Fruit fly (Drosophila melanogaster) whole organism, pupa: ENCODE data around the gene CG9586.

Source experiments
- CG10348 ChIP-seq: fragments of 200-800 bp; sonication (Bioruptor generic); IDR thresholded peaks from 2 replicates; pipeline ENCODE4 v1.3.6; 2022; ENCODE audit warnings: missing biosample characterization, missing genetic modification characterization
- CG12605 ChIP-seq: fragments of 200-800 bp; sonication (Bioruptor generic); IDR thresholded peaks from 2 replicates; pipeline ENCODE4 v1.3.6; 2022; ENCODE audit warnings: missing biosample characterization, missing genetic modification characterization
- CG13204 ChIP-seq: fragments of 200-800 bp; sonication (Bioruptor generic); optimal IDR thresholded peaks from 2 replicates; lab custom pipeline; 2018; ENCODE audit warnings: missing biosample characterization, mild to moderate bottlenecking, missing genetic modification characterization, moderate library complexity
- CG14655 ChIP-seq: fragments of 200-800 bp; sonication (Bioruptor generic); optimal IDR thresholded peaks from 3 replicates; lab custom pipeline; 2017; ENCODE audit warnings: mild to moderate bottlenecking, missing biosample characterization, missing genetic modification reagents, missing genetic modification characterization
- CG15710 ChIP-seq: fragments of 200-800 bp; sonication (Bioruptor generic); optimal IDR thresholded peaks from 2 replicates; lab custom pipeline; 2018; ENCODE audit warnings: missing biosample characterization, mild to moderate bottlenecking, missing genetic modification characterization, moderate library complexity
- CG17806 ChIP-seq: fragments of 200-800 bp; sonication (Bioruptor generic); optimal IDR thresholded peaks from 2 replicates; lab custom pipeline; 2018; ENCODE audit warnings: missing biosample characterization, mild to moderate bottlenecking, missing genetic modification characterization, moderate library complexity
- CG32121 ChIP-seq: fragments of 200-800 bp; sonication (Bioruptor generic); IDR thresholded peaks from 2 replicates; pipeline ENCODE4 v1.3.6; 2022; ENCODE audit warnings: missing biosample characterization, missing genetic modification characterization
- CG34367 ChIP-seq: fragments of 200-800 bp; sonication (Bioruptor generic); optimal IDR thresholded peaks from 2 replicates; lab custom pipeline; 2018; ENCODE audit warnings: missing biosample characterization, mild to moderate bottlenecking, missing genetic modification characterization
- CG4496 ChIP-seq: fragments of 200-800 bp; sonication (Bioruptor generic); IDR thresholded peaks from 3 replicates; pipeline ENCODE4 v1.3.6; 2022; ENCODE audit warnings: missing biosample characterization, missing genetic modification characterization
- CG8159 ChIP-seq: fragments of 200-800 bp; sonication (Bioruptor generic); optimal IDR thresholded peaks from 3 replicates; lab custom pipeline; 2018; ENCODE audit warnings: missing biosample characterization, mild to moderate bottlenecking, missing genetic modification characterization, moderate library complexity
- CG8301 ChIP-seq: fragments of 200-800 bp; sonication (Bioruptor generic); optimal IDR thresholded peaks from 2 replicates; lab custom pipeline; 2018; ENCODE audit warnings: missing biosample characterization, mild to moderate bottlenecking, missing genetic modification characterization
- CG9948 ChIP-seq: fragments of 200-800 bp; sonication (Bioruptor generic); optimal IDR thresholded peaks from 2 replicates; lab custom pipeline; 2018; ENCODE audit warnings: missing biosample characterization, mild to moderate bottlenecking, missing genetic modification characterization, moderate library complexity
- D1 ChIP-seq: fragments of 200-800 bp; sonication (Bioruptor generic); optimal IDR thresholded peaks from 2 replicates; lab custom pipeline; 2018; ENCODE audit warnings: missing biosample characterization, mild to moderate bottlenecking, missing genetic modification characterization, moderate library complexity
- EcR ChIP-seq: fragments of 200-800 bp; sonication (Bioruptor generic); optimal IDR thresholded peaks from 3 replicates; lab custom pipeline; 2019; ENCODE audit warnings: missing biosample characterization, missing genetic modification characterization, mild to moderate bottlenecking, moderate library complexity, missing genetic modification reagents
- Ets98B ChIP-seq: fragments of 200-800 bp; sonication (Bioruptor generic); IDR thresholded peaks from 2 replicates; pipeline ENCODE4 v1.3.6; 2022; ENCODE audit warnings: missing biosample characterization, missing genetic modification characterization
- Pif1A ChIP-seq: fragments of 200-800 bp; sonication (Bioruptor generic); optimal IDR thresholded peaks from 3 replicates; lab custom pipeline; 2016; ENCODE audit warnings: missing biosample characterization, missing genetic modification characterization
- Pif1B ChIP-seq: fragments of 200-800 bp; sonication (Bioruptor generic); optimal IDR thresholded peaks from 3 replicates; lab custom pipeline; 2016; ENCODE audit warnings: missing biosample characterization, missing genetic modification characterization
- Snoo ChIP-seq: fragments of 200-800 bp; sonication (Bioruptor generic); optimal IDR thresholded peaks from 3 replicates; lab custom pipeline; 2017; ENCODE audit warnings: missing biosample characterization, mild to moderate bottlenecking, missing genetic modification characterization, inconsistent platforms
- fd96Ca ChIP-seq: fragments of 200-800 bp; sonication (Bioruptor generic); IDR thresholded peaks from 3 replicates; pipeline ENCODE4 v1.3.6; 2022; ENCODE audit warnings: missing biosample characterization, missing genetic modification characterization
- gl ChIP-seq: fragments of 200-800 bp; sonication (Bioruptor generic); optimal IDR thresholded peaks from 2 replicates; lab custom pipeline; 2018; ENCODE audit warnings: missing biosample characterization, mild to moderate bottlenecking, missing genetic modification characterization
- rn ChIP-seq: fragments of 200-800 bp; sonication (Bioruptor generic); IDR thresholded peaks from 2 replicates; pipeline ENCODE4 v1.3.6; 2022; ENCODE audit warnings: missing biosample characterization, missing genetic modification characterization

Gene CG9586

dm6 chr2L:9133169-9133568 lies 33.1 kb downstream of the CG9586 start:
- TF ChIP-seq CG10348 (GFP tag; lab: Robert Waterston, UW) (no peak), fd96Ca (GFP tag; lab: Robert Waterston, UW) (no peak), rn (GFP tag; lab: Robert Waterston, UW) (peak; percentile 14; the same call in 1 of the 2 replicates), CG9948 (tag; lab: Kevin White, UChicago) (peak; percentile 79), EcR (no peak), CG13204 (GFP tag; lab: Kevin White, UChicago) (peak; percentile 14), CG17806 (tag; lab: Kevin White, UChicago) (peak; percentile 81), Snoo (tag; lab: Kevin White, UChicago) (peak; percentile 34), D1 (tag; lab: Kevin White, UChicago) (no peak), CG32121 (peak; percentile 46; the same call in 1 of the 2 replicates), gl (tag; lab: Kevin White, UChicago) (no peak), CG4496 (GFP tag; lab: Robert Waterston, UW) (0 out of 3 replicates have a peak, but pooled peaks have one; percentile 23), Ets98B (GFP tag; lab: Robert Waterston, UW) (peak; percentile 34), CG14655 (GFP tag; lab: Kevin White, UChicago) (peak; percentile 65), CG8159 (peak; percentile 76), CG12605 (GFP tag; lab: Robert Waterston, UW) (peak; percentile 35; the same call in 1 of the 2 replicates), Pif1B (peak; percentile 59), CG34367 (peak; percentile 57), CG15710 (tag; lab: Kevin White, UChicago) (peak; percentile 68), CG8301 (tag; lab: Kevin White, UChicago) (peak; percentile 49), Pif1A (GFP tag; lab: Kevin White, UChicago) (peak; percentile 47)

dm6 chr2L:9130934-9131333 lies 35.4 kb downstream of the CG9586 start:
- TF ChIP-seq CG8301 (tag; lab: Kevin White, UChicago) (no peak), CG34367 (no peak), fd96Ca (GFP tag; lab: Robert Waterston, UW) (no peak), rn (GFP tag; lab: Robert Waterston, UW) (no peak), EcR (no peak), gl (tag; lab: Kevin White, UChicago) (no peak), CG32121 (no peak)

dm6 chr2L:9127072-9127646 lies 39.2 kb downstream of the CG9586 start:
- TF ChIP-seq CG13204 (GFP tag; lab: Kevin White, UChicago) (peak; percentile 99), CG17806 (tag; lab: Kevin White, UChicago) (no peak), EcR (peak; percentile 26), Snoo (tag; lab: Kevin White, UChicago) (no peak), fd96Ca (GFP tag; lab: Robert Waterston, UW) (peak; percentile 57; the same call in 2 of the 3 replicates), gl (tag; lab: Kevin White, UChicago) (no peak), CG12605 (GFP tag; lab: Robert Waterston, UW) (no peak), CG34367 (no peak), CG8159 (no peak), CG14655 (GFP tag; lab: Kevin White, UChicago) (no peak)

DNA sequence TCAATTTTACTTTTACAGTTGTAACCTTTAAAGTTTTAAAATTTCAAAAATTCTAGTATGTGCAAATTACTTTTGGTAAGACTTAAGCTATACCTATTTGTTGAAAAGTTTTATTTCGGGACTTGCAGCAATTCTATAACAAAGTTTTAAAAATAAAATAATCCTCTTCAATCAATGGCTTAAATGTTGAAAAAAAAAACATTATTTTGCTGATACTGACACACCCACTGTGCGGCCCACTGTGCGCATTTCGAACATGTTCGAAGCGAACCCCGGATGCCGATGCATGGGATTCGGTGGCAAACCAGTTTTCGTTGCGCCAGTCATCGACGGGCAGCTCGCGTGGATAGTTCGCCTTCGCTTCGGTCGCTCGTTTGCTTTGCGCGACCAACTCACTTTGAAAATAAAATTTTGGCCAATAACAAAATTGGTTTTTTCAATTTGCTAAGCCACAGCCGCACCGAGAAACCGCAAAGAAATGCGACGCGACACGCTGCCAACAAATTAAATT lies 40.8 kb downstream of the CG9586 start, which contains the start of gene CG32982:
CG32982 (plus strand) TSS at position 320 of the 511 bp plus-strand sequence.
- TF ChIP-seq CG17806 (tag; lab: Kevin White, UChicago), result peak; percentile 81
- TF ChIP-seq fd96Ca (GFP tag; lab: Robert Waterston, UW), result peak; percentile 4
- TF ChIP-seq CG14655 (GFP tag; lab: Kevin White, UChicago), result peak; percentile 94
- peak; percentile 84 for TF ChIP-seq CG32121
- TF ChIP-seq CG12605 (GFP tag; lab: Robert Waterston, UW), result 0 out of 2 replicates have a peak, but pooled peaks have one; percentile 39
- peak; percentile 84 for TF ChIP-seq CG9948 (tag; lab: Kevin White, UChicago)
- TF ChIP-seq CG10348 (GFP tag; lab: Robert Waterston, UW), result peak; percentile 33; the same call in 1 of the 2 replicates
- peak; percentile 91 for TF ChIP-seq CG4496 (GFP tag; lab: Robert Waterston, UW)
- TF ChIP-seq CG8301 (tag; lab: Kevin White, UChicago), result peak; percentile 85
- TF ChIP-seq Pif1B, result peak; percentile 74
- TF ChIP-seq gl (tag; lab: Kevin White, UChicago), result peak; percentile 28
- TF ChIP-seq Pif1A (GFP tag; lab: Kevin White, UChicago), result peak; percentile 17
- TF ChIP-seq rn (GFP tag; lab: Robert Waterston, UW), result peak; percentile 65; the same call in 1 of the 2 replicates
- peak; percentile 88 for TF ChIP-seq CG8159
- TF ChIP-seq EcR, result no peak
- peak; percentile 75 for TF ChIP-seq D1 (tag; lab: Kevin White, UChicago)
- peak; percentile 89 for TF ChIP-seq Snoo (tag; lab: Kevin White, UChicago)
- TF ChIP-seq CG15710 (tag; lab: Kevin White, UChicago), result peak; percentile 87
- TF ChIP-seq Ets98B (GFP tag; lab: Robert Waterston, UW), result peak; percentile 73
- peak; percentile 37 for TF ChIP-seq CG13204 (GFP tag; lab: Kevin White, UChicago)
- peak; percentile 81 for TF ChIP-seq CG34367

dm6 chr2L:9124448-9124847 lies 41.9 kb downstream of the CG9586 start:
- TF ChIP-seq EcR, result no peak
- peak; percentile 20 for TF ChIP-seq gl (tag; lab: Kevin White, UChicago)
- TF ChIP-seq D1 (tag; lab: Kevin White, UChicago), result peak; percentile 9
- TF ChIP-seq, all 21 proteins: peak for 2
